Worm (Caenorhabditis elegans): Measurements from ENCODE around the gene cts-1.
"Not testable (repeated sequence)": the region's sequence is repeated elsewhere in the genome, so short reads cannot be mapped to it uniquely, and the experiment has no call there.

DNA sequence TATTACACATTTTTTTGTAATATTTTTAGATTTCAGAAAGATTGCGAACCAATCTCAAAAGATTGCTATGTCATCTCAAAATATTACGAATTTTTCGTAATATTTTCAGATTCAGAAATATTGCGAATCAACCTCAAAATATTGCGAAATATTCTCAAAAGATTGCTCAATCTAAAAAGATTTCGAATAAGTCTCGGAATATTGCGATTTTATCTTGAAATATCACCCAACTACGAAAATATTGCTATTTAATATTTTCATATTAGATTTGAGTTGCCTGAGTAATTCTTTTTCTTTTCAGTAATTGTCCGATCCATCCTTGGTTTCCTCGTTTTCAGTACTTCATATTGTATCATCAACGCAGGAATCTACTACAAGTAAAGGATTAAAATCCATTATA is 5.4 kb upstream of the cts-1 start, which contains the start of gene Y70G10A.4:
- not testable (repeated sequence) for TF ChIP-seq ama-1 (optimal IDR thresholded peaks at IDR 0.05); ceh-13 (GFP tag; optimal IDR thresholded peaks at IDR 0.05); aly-1 (tag; optimal IDR thresholded peaks at IDR 0.05); F13C5.2 (tag; optimal IDR thresholded peaks at IDR 0.05); tbx-11 (GFP tag; IDR thresholded peaks at IDR 0.05); scrt-1 (GFP tag; IDR thresholded peaks at IDR 0.05); hmbx-1 (tag; optimal IDR thresholded peaks at IDR 0.05); tra-4 (tag; optimal IDR thresholded peaks at IDR 0.05); sea-1 (GFP tag; conservative IDR thresholded peaks at IDR 0.05); flt-1 (GFP tag; IDR thresholded peaks at IDR 0.05); ceh-36 (tag; optimal IDR thresholded peaks at IDR 0.05); hnd-1 (tag; optimal IDR thresholded peaks at IDR 0.05); B0310.2 (tag; optimal IDR thresholded peaks at IDR 0.05)
